Worm (Caenorhabditis elegans): ENCODE data around the gene daf-7.

daf-7 gene

DNA sequence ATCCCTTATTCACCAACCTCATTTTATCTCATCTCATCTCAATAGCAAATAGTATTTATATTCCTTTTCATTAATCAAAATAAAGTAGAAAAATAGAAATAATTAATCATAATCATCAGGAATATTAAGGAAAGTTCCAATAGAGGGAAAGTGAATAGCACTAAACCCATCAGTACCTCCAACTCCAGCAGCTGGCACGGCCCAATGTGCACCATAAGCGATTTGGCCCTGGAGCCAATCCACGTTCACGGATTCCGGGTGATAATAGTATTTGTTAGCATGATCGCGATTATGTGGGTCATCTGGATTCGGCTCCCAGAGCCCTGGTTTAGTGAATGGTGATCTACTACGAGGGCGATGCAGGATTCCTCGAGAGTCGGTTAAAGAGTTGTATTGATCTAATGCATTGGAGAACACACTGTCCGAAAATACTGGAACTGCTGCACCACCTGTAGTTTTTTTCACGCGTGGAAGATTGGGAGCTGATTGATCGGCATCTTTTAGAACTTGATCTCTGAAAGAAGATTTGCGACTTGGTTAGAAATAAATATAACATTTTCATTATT, 24.2 kb downstream of the daf-7 start (continued):
- peak; percentile 28 for TF ChIP-seq fkh-10 (GFP tag; optimal IDR thresholded peaks at IDR 0.05)
- TF ChIP-seq ceh-48 (tag; optimal IDR thresholded peaks at IDR 0.05) = peak; percentile 26
- peak; percentile 32 for TF ChIP-seq ceh-19 (GFP tag; optimal IDR thresholded peaks at IDR 0.05)
- peak; percentile 57 for TF ChIP-seq lin-11 (tag; optimal IDR thresholded peaks at IDR 0.05)
- peak; percentile 26; the same call in 1 of the 2 replicates for TF ChIP-seq unc-3 (GFP tag; conservative IDR thresholded peaks at IDR 0.05)
- no peak for TF ChIP-seq unc-3 (tag; optimal IDR thresholded peaks at IDR 0.05)
- peak; percentile 50 for TF ChIP-seq Y22D7AL.16 (tag; optimal IDR thresholded peaks at IDR 0.05)
- peak; percentile 34 for TF ChIP-seq C08G9.2 (tag; optimal IDR thresholded peaks at IDR 0.05)
- TF ChIP-seq che-1 (tag; optimal IDR thresholded peaks at IDR 0.05) = peak; percentile 54
- peak; percentile 67 for TF ChIP-seq nfya-1 (tag; optimal IDR thresholded peaks at IDR 0.05)
- TF ChIP-seq hlh-15 (tag; optimal IDR thresholded peaks at IDR 0.05) = no peak
- TF ChIP-seq K02D7.2 (tag; optimal IDR thresholded peaks at IDR 0.05) = peak; percentile 52
- TF ChIP-seq tbx-7 (tag; optimal IDR thresholded peaks at IDR 0.05) = no peak
- peak; percentile 73 for TF ChIP-seq gmeb-2 (tag; optimal IDR thresholded peaks at IDR 0.05)
- no peak for TF ChIP-seq zip-5 (tag; optimal IDR thresholded peaks at IDR 0.05)
- peak; percentile 9 for TF ChIP-seq elt-2 (tag; optimal IDR thresholded peaks at IDR 0.05)
- peak; percentile 49 for TF ChIP-seq nhr-11 (tag; optimal IDR thresholded peaks at IDR 0.05)

DNA sequence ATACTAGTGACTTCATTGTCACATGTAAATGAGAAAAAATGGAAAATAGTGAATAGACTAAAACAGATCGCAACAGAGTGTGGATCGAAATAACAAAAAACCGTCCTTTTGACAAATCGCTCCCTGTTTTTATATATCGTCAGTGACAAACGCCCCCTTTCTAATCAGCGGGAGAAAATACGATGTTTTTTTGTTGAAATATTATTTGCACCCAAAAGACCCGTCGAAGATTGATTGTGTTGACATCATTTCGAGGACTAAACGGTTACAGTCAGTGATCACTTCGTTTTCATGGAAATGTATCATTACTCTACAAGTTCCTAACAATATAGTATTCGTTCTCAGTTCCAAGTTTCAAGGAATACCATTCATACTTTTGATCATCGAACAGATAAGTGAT, 27.8 kb downstream of the daf-7 start, which contains the start of gene dos-3:
dos-3 (minus strand) TSS at position 101 of the 400 bp plus-strand sequence.
- TF ChIP-seq hlh-6 (tag; optimal IDR thresholded peaks at IDR 0.05) = no peak
- TF ChIP-seq ceh-24 (tag; optimal IDR thresholded peaks at IDR 0.05) = no peak
- TF ChIP-seq zip-5 (tag; optimal IDR thresholded peaks at IDR 0.05) = no peak
- no peak for TF ChIP-seq ceh-30 (tag; optimal IDR thresholded peaks at IDR 0.05)

DNA sequence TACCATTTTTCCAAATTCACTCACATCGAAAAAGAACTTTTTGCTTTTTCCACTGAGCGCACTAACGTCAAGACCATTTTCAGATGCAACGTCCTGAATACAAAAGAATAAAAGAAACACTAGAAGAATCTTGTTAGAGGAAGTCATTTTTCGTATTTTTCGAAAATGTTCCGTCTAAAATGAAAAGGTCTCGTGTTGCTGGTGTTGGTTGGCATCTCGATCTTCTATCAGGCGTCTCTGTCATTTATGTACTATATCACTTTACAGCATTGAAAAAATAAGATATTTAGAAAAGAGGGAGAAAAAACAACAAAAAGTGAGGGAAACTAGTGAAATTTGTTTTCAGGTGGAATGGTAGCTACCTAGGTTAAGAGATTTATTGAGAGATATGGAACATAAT, 29.5 kb downstream of the daf-7 start, which contains the start of gene K02F3.9:
K02F3.9 (minus strand) TSS at position 190 of the 400 bp plus-strand sequence.
- no peak for TF ChIP-seq ahr-1 (tag; optimal IDR thresholded peaks at IDR 0.05)
- no peak for TF ChIP-seq pax-1 (tag; optimal IDR thresholded peaks at IDR 0.05)
- no peak for TF ChIP-seq lim-6 (tag; optimal IDR thresholded peaks at IDR 0.05)
- no peak for TF ChIP-seq ceh-24 (tag; optimal IDR thresholded peaks at IDR 0.05)
- no peak for TF ChIP-seq F13H6.1 (tag; optimal IDR thresholded peaks at IDR 0.05)
- no peak for TF ChIP-seq sox-4 (tag; optimal IDR thresholded peaks at IDR 0.05)
- TF ChIP-seq elt-2 (tag; optimal IDR thresholded peaks at IDR 0.05) = no peak
- no peak for TF ChIP-seq hlh-8 (tag; optimal IDR thresholded peaks at IDR 0.05)
- no peak for TF ChIP-seq Y22D7AL.16 (tag; optimal IDR thresholded peaks at IDR 0.05)
- no peak for TF ChIP-seq odd-2 (tag; optimal IDR thresholded peaks at IDR 0.05)
- TF ChIP-seq ceh-22 (tag; optimal IDR thresholded peaks at IDR 0.05) = no peak
- no peak for TF ChIP-seq ceh-18 (tag; optimal IDR thresholded peaks at IDR 0.05)
- TF ChIP-seq pha-4 (tag; optimal IDR thresholded peaks at IDR 0.05) = no peak
- TF ChIP-seq mec-3 (tag; optimal IDR thresholded peaks at IDR 0.05; ENCODE audit: borderline replicate concordance) = no peak
- no peak for TF ChIP-seq unc-3 (GFP tag; conservative IDR thresholded peaks at IDR 0.05)
- TF ChIP-seq unc-3 (tag; optimal IDR thresholded peaks at IDR 0.05) = no peak
- TF ChIP-seq unc-42 (tag; optimal IDR thresholded peaks at IDR 0.05) = no peak
- TF ChIP-seq nhr-232 (tag; optimal IDR thresholded peaks at IDR 0.05) = no peak

DNA sequence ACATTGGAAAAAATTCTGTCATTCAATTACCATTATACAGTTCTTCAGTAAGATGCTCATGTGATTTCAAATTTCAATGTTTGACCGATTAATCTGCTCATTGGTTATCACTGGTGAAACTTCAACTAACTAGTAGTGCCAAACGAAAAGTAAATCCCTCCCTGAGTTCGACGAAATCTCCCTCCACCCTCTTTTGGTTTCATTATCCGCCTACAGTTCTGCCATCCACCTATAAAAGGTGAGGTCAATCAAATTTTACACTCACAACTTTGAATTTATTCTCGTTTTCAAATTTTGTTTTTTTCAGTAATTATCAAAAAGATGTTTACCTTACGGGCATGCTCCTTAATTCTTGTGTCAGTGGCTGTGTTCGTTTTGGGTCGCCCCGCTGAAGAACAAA, 31.0 kb downstream of the daf-7 start, which contains the start of gene far-8:
far-8 (plus strand) TSS at position 301 of the 400 bp plus-strand sequence.
- TF ChIP-seq ceh-14 (tag; optimal IDR thresholded peaks at IDR 0.05) = no peak
- no peak for TF ChIP-seq C08G9.2 (tag; optimal IDR thresholded peaks at IDR 0.05)
- TF ChIP-seq nhr-11 (tag; optimal IDR thresholded peaks at IDR 0.05) = no peak
- no peak for TF ChIP-seq unc-42 (tag; optimal IDR thresholded peaks at IDR 0.05)
- TF ChIP-seq pha-2 (tag; optimal IDR thresholded peaks at IDR 0.05) = no peak
- no peak for TF ChIP-seq sox-4 (tag; optimal IDR thresholded peaks at IDR 0.05)
- TF ChIP-seq ref-2 (tag; optimal IDR thresholded peaks at IDR 0.05) = no peak
- TF ChIP-seq mec-3 (tag; optimal IDR thresholded peaks at IDR 0.05; ENCODE audit: borderline replicate concordance) = no peak
- no peak for TF ChIP-seq rnt-1 (tag; optimal IDR thresholded peaks at IDR 0.05)
- TF ChIP-seq hlh-13 (GFP tag; optimal IDR thresholded peaks at IDR 0.05) = no peak
- no peak for TF ChIP-seq fax-1 (tag; optimal IDR thresholded peaks at IDR 0.05)
- no peak for TF ChIP-seq ceh-34 (tag; optimal IDR thresholded peaks at IDR 0.05)
- no peak for TF ChIP-seq ceh-19 (GFP tag; optimal IDR thresholded peaks at IDR 0.05)
- TF ChIP-seq fkh-6 (tag; optimal IDR thresholded peaks at IDR 0.05) = no peak
- no peak for TF ChIP-seq ceh-31 (tag; optimal IDR thresholded peaks at IDR 0.05)
